Worm (Caenorhabditis elegans) whole organism, L1 larva: ENCODE measurements around the gene cyp-13B1.

Experiments used
- C34B4.2 ChIP-seq: sonication (generic microtip); optimal IDR thresholded peaks from 2 replicates; lab custom pipeline; 2017; ENCODE audit warnings: mild to moderate bottlenecking, missing genetic modification characterization, missing compliant biosample characterization
- F16B12.6 ChIP-seq: fragments of 150-350 bp; optimal IDR thresholded peaks from 2 replicates; lab custom pipeline; 2014; ENCODE audit warnings: missing biosample characterization, missing genetic modification characterization
- Y116A8C.19 ChIP-seq: sonication (generic microtip); optimal IDR thresholded peaks from 2 replicates; lab custom pipeline; 2016; ENCODE audit warnings: missing compliant biosample characterization, missing genetic modification characterization, borderline replicate concordance
- aha-1 ChIP-seq: fragments of 150-350 bp; optimal IDR thresholded peaks from 2 replicates; lab custom pipeline; 2014; ENCODE audit warnings: missing biosample characterization, missing genetic modification characterization
- alr-1 ChIP-seq: fragments of 200-800 bp; sonication (Bioruptor generic); optimal IDR thresholded peaks from 2 replicates; lab custom pipeline; 2018; ENCODE audit warnings: borderline replicate concordance, mild to moderate bottlenecking, missing genetic modification characterization, missing compliant biosample characterization
- ceh-82 ChIP-seq, 3 experiments: fragments of 150-350 bp in 1 of 3; sonication (generic microtip) in 2 of 3; optimal IDR thresholded peaks; 2 replicates each; lab custom pipeline; 2014 to 2017; ENCODE audit warnings: missing biosample characterization in 3 of 3, missing genetic modification characterization in 3 of 3
- dpl-1 ChIP-seq, 3 experiments: fragments of 150-350 bp in 2 of 3; sonication (generic microtip) in 1 of 3; optimal IDR thresholded peaks; 2 replicates each; lab custom pipeline; 2014 to 2017; ENCODE audit warnings: missing biosample characterization in 3 of 3, missing genetic modification characterization in 3 of 3, missing genetic modification reagents in 3 of 3
- efl-1 ChIP-seq, 4 experiments: fragments of 150-350 bp; optimal IDR thresholded peaks in 3 of 4; peaks in 1 of 4; 1 replicate in 1 of 4; 2 replicates in 3 of 4; lab custom pipeline; 2014; ENCODE audit warnings: missing biosample characterization in 2 of 4, missing genetic modification characterization in 2 of 4, missing genetic modification reagents in 2 of 4
- egl-27 ChIP-seq, 2 experiments: fragments of 150-350 bp in 1 of 2; sonication (generic microtip); optimal IDR thresholded peaks; 3 replicates each; lab custom pipeline; 2017 to 2018; ENCODE audit warnings: missing biosample characterization in 2 of 2, missing genetic modification characterization in 2 of 2, missing genetic modification reagents in 2 of 2
- elt-3 ChIP-seq, 6 experiments: fragments of 150-350 bp in 1 of 6; sonication (generic microtip); optimal IDR thresholded peaks; 2 replicates each; lab custom pipeline; 2017 to 2018; ENCODE audit warnings: missing biosample characterization in 6 of 6, missing genetic modification characterization in 6 of 6, inconsistent platforms in 1 of 6
- fkh-8 ChIP-seq: sonication (generic microtip); optimal IDR thresholded peaks from 2 replicates; lab custom pipeline; 2016; ENCODE audit warnings: mild to moderate bottlenecking, missing genetic modification characterization, missing compliant biosample characterization
- fos-1 ChIP-seq: fragments of 150-350 bp; optimal IDR thresholded peaks from 2 replicates; lab custom pipeline; 2014; ENCODE audit warnings: missing biosample characterization, missing genetic modification characterization
- grh-1 ChIP-seq: fragments of 200-800 bp; sonication (Bioruptor generic); IDR thresholded peaks from 2 replicates; pipeline ENCODE4 v1.3.6; 2022; ENCODE audit warnings: missing genetic modification reagents, missing genetic modification characterization, missing compliant biosample characterization
- irx-1 ChIP-seq: sonication (generic microtip); optimal IDR thresholded peaks from 2 replicates; lab custom pipeline; 2016; ENCODE audit warnings: missing genetic modification characterization, missing compliant biosample characterization
- isw-1 ChIP-seq: fragments of 200-800 bp; sonication (Bioruptor generic); IDR thresholded peaks from 2 replicates; pipeline ENCODE4 v1.3.6; 2022; ENCODE audit warnings: missing genetic modification characterization, missing compliant biosample characterization
- lin-14 ChIP-seq: fragments of 200-800 bp; sonication (Bioruptor generic); optimal IDR thresholded peaks from 2 replicates; lab custom pipeline; 2018; ENCODE audit warnings: mild to moderate bottlenecking, missing genetic modification characterization, moderate library complexity, missing compliant biosample characterization
- lsy-2 ChIP-seq, 2 experiments: fragments of 150-350 bp; optimal IDR thresholded peaks; 2 replicates each; lab custom pipeline; 2014; ENCODE audit warnings: missing biosample characterization in 2 of 2, missing genetic modification characterization in 2 of 2
- mep-1 ChIP-seq: fragments of 150-350 bp; optimal IDR thresholded peaks from 2 replicates; lab custom pipeline; 2014; ENCODE audit warnings: missing biosample characterization, missing genetic modification characterization
- nhr-11 ChIP-seq: fragments of 150-350 bp; optimal IDR thresholded peaks from 2 replicates; lab custom pipeline; 2014; ENCODE audit warnings: missing biosample characterization, missing genetic modification characterization
- nhr-19 ChIP-seq: fragments of 200-800 bp; sonication (Bioruptor generic); conservative IDR thresholded peaks from 2 replicates; pipeline ENCODE4 v1.3.6; 2022; ENCODE audit warnings: missing genetic modification characterization, missing compliant biosample characterization
- nhr-20 ChIP-seq: sonication (generic microtip); optimal IDR thresholded peaks from 2 replicates; lab custom pipeline; 2016; ENCODE audit warnings: mild to moderate bottlenecking, missing genetic modification characterization, missing compliant biosample characterization
- nhr-28 ChIP-seq: fragments of 150-350 bp; optimal IDR thresholded peaks from 2 replicates; lab custom pipeline; 2014; ENCODE audit warnings: missing biosample characterization, missing genetic modification characterization
- nhr-71 ChIP-seq: sonication (generic microtip); optimal IDR thresholded peaks from 2 replicates; lab custom pipeline; 2016; ENCODE audit warnings: mild to moderate bottlenecking, missing genetic modification characterization, moderate library complexity, missing compliant biosample characterization
- nhr-85 ChIP-seq: sonication (generic microtip); peaks from one replicate; lab custom pipeline; 2016; ENCODE audit warnings: missing genetic modification characterization, inconsistent platforms, missing compliant biosample characterization
- pax-3 ChIP-seq: fragments of 200-800 bp; sonication (Bioruptor generic); optimal IDR thresholded peaks from 2 replicates; lab custom pipeline; 2018; ENCODE audit warnings: mild to moderate bottlenecking, missing genetic modification characterization, moderate library complexity, missing compliant biosample characterization
- rnt-1 ChIP-seq: sonication (generic microtip); optimal IDR thresholded peaks from 2 replicates; lab custom pipeline; 2016; ENCODE audit warnings: mild to moderate bottlenecking, missing genetic modification characterization, moderate library complexity, missing compliant biosample characterization
- skn-1 ChIP-seq: fragments of 150-350 bp; optimal IDR thresholded peaks from 2 replicates; lab custom pipeline; 2014; ENCODE audit warnings: missing biosample characterization, missing genetic modification characterization
- snu-23 ChIP-seq: sonication (generic microtip); optimal IDR thresholded peaks from 2 replicates; lab custom pipeline; 2016; ENCODE audit warnings: missing genetic modification characterization, missing compliant biosample characterization
- sox-4 ChIP-seq: sonication (generic microtip); optimal IDR thresholded peaks from 2 replicates; lab custom pipeline; 2016; ENCODE audit warnings: missing genetic modification characterization, missing compliant biosample characterization
- unc-30 ChIP-seq: sonication (generic microtip); optimal IDR thresholded peaks from 2 replicates; lab custom pipeline; 2017; ENCODE audit warnings: missing biosample characterization, missing genetic modification characterization
- unc-86 ChIP-seq: sonication (generic microtip); optimal IDR thresholded peaks from 2 replicates; lab custom pipeline; 2016; ENCODE audit warnings: missing genetic modification characterization, missing compliant biosample characterization
- unc-98 ChIP-seq: fragments of 200-800 bp; sonication (Bioruptor generic); IDR thresholded peaks from 2 replicates; pipeline ENCODE4 v1.3.6; 2022; ENCODE audit warnings: missing genetic modification characterization, missing compliant biosample characterization
- ztf-11 ChIP-seq, 2 experiments: sonication (generic microtip); optimal IDR thresholded peaks; 2 replicates each; lab custom pipeline; 2016 to 2017; ENCODE audit warnings: missing genetic modification characterization in 2 of 2, missing biosample characterization in 1 of 2, missing compliant biosample characterization in 1 of 2

cyp-13B1 gene

DNA sequence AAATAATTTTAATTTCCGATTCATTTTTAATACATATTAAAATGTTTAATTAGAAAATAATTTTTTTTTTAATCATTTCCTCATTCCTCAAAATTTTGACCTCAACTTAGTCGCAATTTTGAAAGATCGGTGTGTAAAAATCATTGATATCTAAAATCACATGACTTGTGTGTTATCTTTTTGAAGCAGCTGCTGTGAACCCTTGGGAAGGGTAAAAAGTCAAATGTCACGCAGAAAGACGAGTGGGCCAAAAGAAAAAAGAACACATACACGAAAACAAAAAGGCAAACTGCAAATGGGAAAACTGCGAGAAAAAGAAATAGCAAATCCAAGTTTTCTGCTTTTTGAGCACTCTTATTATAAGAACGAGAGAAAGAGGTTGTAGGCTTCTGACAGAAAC lies 26.2 kb downstream of the cyp-13B1 start:
- TF ChIP-seq dpl-1 (GFP tag; optimal IDR thresholded peaks at IDR 0.05; lab: Kevin White, UChicago) (no peak), nhr-19 (GFP tag; lab: Robert Waterston, UW) (peak; percentile 38), alr-1 (tag; lab: Kevin White, UChicago) (no peak), nhr-71 (peak; percentile 70), nhr-28 (no peak), nhr-11 (tag; lab: Kevin White, UChicago) (no peak), lsy-2 (tag; optimal IDR thresholded peaks at IDR 0.05; lab: Kevin White, UChicago) (peak; percentile 4 to 34), ceh-82 (tag; optimal IDR thresholded peaks at IDR 0.05; lab: Kevin White, UChicago) (no peak), C34B4.2 (no peak), pax-3 (no peak), nhr-20 (tag; lab: Kevin White, UChicago) (peak; percentile 9), F16B12.6 (tag; lab: Kevin White, UChicago) (no peak), mep-1 (tag; lab: Kevin White, UChicago) (peak; percentile 32), elt-3 (tag; optimal IDR thresholded peaks at IDR 0.05; lab: Kevin White, UChicago) (no peak), isw-1 (GFP tag; lab: Robert Waterston, UW) (no peak), snu-23 (GFP tag; lab: Kevin White, UChicago) (peak; percentile 28), fos-1 (tag; lab: Kevin White, UChicago) (no peak), rnt-1 (tag; lab: Kevin White, UChicago) (peak; percentile 61), lin-14 (peak; percentile 64), egl-27 (tag; optimal IDR thresholded peaks at IDR 0.05; lab: Kevin White, UChicago) (no peak), irx-1 (no peak), Y116A8C.19 (tag; lab: Kevin White, UChicago) (no peak), aha-1 (tag; lab: Kevin White, UChicago) (no peak), unc-86 (tag; lab: Kevin White, UChicago) (no peak)

DNA sequence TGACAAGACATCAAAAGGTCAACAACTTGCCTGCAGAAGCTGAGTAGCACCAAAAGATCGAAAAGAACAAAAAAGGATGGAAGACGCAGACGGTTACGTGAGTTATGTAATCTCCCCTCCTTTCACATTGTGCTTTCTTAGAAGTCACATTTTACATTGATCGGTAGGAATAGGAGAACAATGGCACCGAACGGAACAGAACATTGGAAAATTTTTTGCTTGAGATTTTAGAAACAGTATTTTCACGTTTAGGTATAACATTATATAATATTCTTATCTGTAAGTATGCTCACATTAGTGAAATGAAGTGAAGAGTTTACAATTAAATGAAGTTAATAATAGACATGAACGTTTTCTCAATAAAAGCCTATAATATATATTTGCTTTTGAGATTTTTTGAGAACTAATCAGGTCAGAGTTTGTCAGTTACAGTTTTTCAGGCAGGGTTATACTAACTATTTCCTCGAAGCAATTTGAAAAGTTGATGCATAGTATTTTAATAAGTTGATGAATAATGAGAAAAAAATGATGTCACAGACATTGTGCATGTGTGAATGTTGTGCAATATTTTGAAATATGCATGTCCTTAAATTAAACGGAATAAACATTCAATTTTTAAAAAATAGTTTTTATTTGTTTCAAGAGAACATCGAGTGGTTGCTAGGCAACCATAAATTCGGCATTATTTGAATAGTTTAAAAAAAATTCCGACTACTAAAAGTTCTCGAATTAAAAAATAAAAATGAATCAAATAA lies 28.3 kb downstream of the cyp-13B1 start:
- peak in 1 of 3 experiments; percentile 18 for TF ChIP-seq ceh-82 (tag; optimal IDR thresholded peaks at IDR 0.05; lab: Kevin White, UChicago)
- peak; percentile 20 for TF ChIP-seq lin-14
- no peak for TF ChIP-seq ztf-11 (tag; optimal IDR thresholded peaks at IDR 0.05; lab: Kevin White, UChicago)
- peak; percentile 33 for TF ChIP-seq fkh-8 (tag; lab: Kevin White, UChicago)
- TF ChIP-seq unc-98 = no peak
- TF ChIP-seq snu-23 (GFP tag; lab: Kevin White, UChicago) = no peak
- no peak for TF ChIP-seq aha-1 (tag; lab: Kevin White, UChicago)
- TF ChIP-seq, all 84 proteins: peak for 3

DNA sequence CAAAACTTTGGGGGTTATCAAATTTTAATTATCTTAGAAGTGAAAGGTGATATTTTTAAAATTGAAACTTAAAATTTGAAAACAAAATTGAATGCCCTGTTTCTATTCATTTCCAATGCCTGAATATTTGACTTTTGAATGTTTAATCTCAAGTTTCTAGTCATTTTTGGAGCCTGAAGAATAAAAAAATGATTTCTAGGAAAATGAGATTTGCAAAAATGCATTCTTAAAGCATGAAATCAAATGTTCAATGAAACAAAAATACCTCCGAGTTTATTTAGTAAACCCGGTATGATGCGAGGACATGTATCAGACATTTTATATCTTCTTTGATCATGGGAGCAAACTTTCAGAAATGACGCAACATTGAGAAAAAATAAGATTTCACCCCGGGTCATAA lies 30.4 kb downstream of the cyp-13B1 start:
- TF ChIP-seq nhr-11 (tag; lab: Kevin White, UChicago) (peak; percentile 72), unc-86 (tag; lab: Kevin White, UChicago) (no peak)

DNA sequence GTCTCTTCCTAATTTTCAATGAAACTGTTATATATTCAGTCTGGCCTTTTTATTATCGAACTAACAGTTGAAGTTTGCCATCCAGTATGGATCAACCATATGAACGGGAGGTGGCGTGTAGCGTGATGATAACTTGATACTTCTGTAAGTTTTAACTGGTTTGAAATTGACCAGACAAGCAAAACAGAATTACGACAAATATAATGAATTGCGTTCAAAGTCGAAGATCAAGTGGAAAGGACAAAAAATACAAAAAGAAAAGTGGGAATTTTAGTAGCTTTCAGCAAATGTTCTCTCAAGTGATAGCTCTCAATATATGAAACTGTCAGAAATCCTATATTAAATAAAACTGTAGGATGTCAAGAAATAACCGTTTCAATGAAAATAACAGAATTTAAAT lies 32.6 kb downstream of the cyp-13B1 start, which contains the start of the genes C49F8.14 and gem-1:
C49F8.14 (minus strand) TSS at position 99 of the 400 bp plus-strand sequence.
gem-1 (minus strand) TSS at position 142 of the 400 bp plus-strand sequence.
- TF ChIP-seq ztf-11 (tag; optimal IDR thresholded peaks at IDR 0.05; lab: Kevin White, UChicago) (no peak), unc-30 (no peak), nhr-85 (no peak), skn-1 (no peak), sox-4 (tag; lab: Kevin White, UChicago) (no peak), egl-27 (tag; optimal IDR thresholded peaks at IDR 0.05; lab: Kevin White, UChicago) (no peak), irx-1 (no peak)

DNA sequence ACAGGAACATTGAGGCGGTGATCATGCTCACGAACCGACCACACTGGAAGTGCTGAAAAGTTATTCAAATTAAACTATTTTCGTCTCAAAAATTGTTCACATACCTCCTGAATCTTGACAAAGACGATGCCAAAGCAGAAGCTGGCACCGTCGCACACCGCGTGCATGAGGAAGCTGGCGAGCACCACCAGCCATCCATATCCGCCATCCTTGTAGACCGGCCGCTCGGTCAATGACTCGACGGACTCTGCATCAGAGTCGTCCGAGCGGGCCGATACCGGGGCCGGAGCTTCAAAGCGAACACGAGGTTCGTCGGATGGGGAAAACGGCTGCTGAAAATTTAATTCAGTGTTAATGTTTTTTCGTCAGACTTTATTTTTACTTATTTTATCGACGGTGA lies 33.3 kb downstream of the cyp-13B1 start:
- TF ChIP-seq grh-1 (GFP tag; lab: Robert Waterston, UW) (no peak), efl-1 (optimal IDR thresholded peaks at IDR 0.05; lab: Kevin White, UChicago) (no peak), efl-1 (GFP tag; optimal IDR thresholded peaks at IDR 0.05 in 1 of 2; lab: Kevin White, UChicago) (peak in 1 of 2 experiments; percentile 62)
- TF ChIP-seq, all 84 proteins: peak for 1
